Worm (Caenorhabditis elegans) whole organism, L4/young adult: ENCODE data around the gene srlf-22.

Source experiments
- W03F9.2 ChIP-seq: fragments of 150-350 bp; optimal IDR thresholded peaks from 2 replicates; lab custom pipeline; 2014; ENCODE audit warnings: missing biosample characterization, missing genetic modification characterization
- him-1 ChIP-seq: sonication (generic microtip); optimal IDR thresholded peaks from 2 replicates; lab custom pipeline; 2016; ENCODE audit warnings: missing genotype, missing genetic modification reagents, missing genetic modification characterization, missing compliant biosample characterization

ce11 chrV:904232-904983, 13.5 kb downstream of the srlf-22 start, which contains the start of gene trm-2A:
- TF ChIP-seq him-1: no peak
- TF ChIP-seq W03F9.2 (tag; lab: Kevin White, UChicago): peak; percentile 22
